Worm (Caenorhabditis elegans): Measurements from ENCODE around the gene twk-10.
A peak's percentile ranks its signal among the peaks of the same experiment; 100 is the strongest.

The twk-10 gene

ce11 chrV:6511121-6511520 is 41.0 kb upstream of the twk-10 start, which contains the start of gene ubh-1:
TSS of gene ubh-1 (minus strand) at chrV:6511409.
- TF ChIP-seq ceh-82 (tag; optimal IDR thresholded peaks at IDR 0.05) (no peak), nhr-25 (tag; optimal IDR thresholded peaks at IDR 0.05) (no peak), skn-1 (tag; optimal IDR thresholded peaks at IDR 0.05) (no peak), R02D3.7 (tag; optimal IDR thresholded peaks at IDR 0.05) (no peak), elt-1 (tag; optimal IDR thresholded peaks at IDR 0.05) (no peak), ama-1 (optimal IDR thresholded peaks at IDR 0.05) (peak; percentile 52), lsy-12 (tag; optimal IDR thresholded peaks at IDR 0.05) (no peak), nhr-23 (tag; optimal IDR thresholded peaks at IDR 0.05) (peak; percentile 51), daf-12 (tag; optimal IDR thresholded peaks at IDR 0.05) (no peak), hmg-11 (tag; optimal IDR thresholded peaks at IDR 0.05) (no peak), elt-3 (tag; optimal IDR thresholded peaks at IDR 0.05) (peak in 1 of 3 experiments; percentile 25), lin-15B (tag; optimal IDR thresholded peaks at IDR 0.05) (no peak), unc-39 (tag; optimal IDR thresholded peaks at IDR 0.05) (no peak), pqm-1 (tag; optimal IDR thresholded peaks at IDR 0.05) (no peak), tbx-2 (tag; optimal IDR thresholded peaks at IDR 0.05) (no peak)

ce11 chrV:6513356-6513755 is 38.8 kb upstream of the twk-10 start:
- TF ChIP-seq nhr-23 (tag; optimal IDR thresholded peaks at IDR 0.05) (peak; percentile 1), nhr-43 (tag; optimal IDR thresholded peaks at IDR 0.05; ENCODE audit: poor library complexity, severe bottlenecking) (peak; percentile 28), nhr-25 (tag; optimal IDR thresholded peaks at IDR 0.05) (peak; percentile 68), ztf-4 (tag; optimal IDR thresholded peaks at IDR 0.05) (no peak), fkh-2 (tag; optimal IDR thresholded peaks at IDR 0.05) (no peak), lin-15B (tag; optimal IDR thresholded peaks at IDR 0.05) (no peak)

- TF ChIP-seq nfya-1 (tag; optimal IDR thresholded peaks at IDR 0.05; ENCODE audit: insufficient read depth): no peak
- no peak for TF ChIP-seq snpc-4 (tag; optimal IDR thresholded peaks at IDR 0.05)
- no peak for TF ChIP-seq nhr-237 (tag; optimal IDR thresholded peaks at IDR 0.05)
- peak; percentile 46 for TF ChIP-seq ceh-28 (tag; optimal IDR thresholded peaks at IDR 0.05)
- no peak for TF ChIP-seq jun-1 (tag; optimal IDR thresholded peaks at IDR 0.05)
- no peak for TF ChIP-seq ceh-82 (tag; optimal IDR thresholded peaks at IDR 0.05)
- peak; percentile 18 for TF ChIP-seq nhr-43 (tag; optimal IDR thresholded peaks at IDR 0.05; ENCODE audit: poor library complexity, severe bottlenecking)
- no peak for TF ChIP-seq mml-1 (tag; optimal IDR thresholded peaks at IDR 0.05)
- no peak for TF ChIP-seq nhr-76 (tag; optimal IDR thresholded peaks at IDR 0.05)
- no peak for TF ChIP-seq elt-3 (tag; optimal IDR thresholded peaks at IDR 0.05)
- no peak for TF ChIP-seq fkh-2 (tag; optimal IDR thresholded peaks at IDR 0.05)
- TF ChIP-seq elt-1 (tag; optimal IDR thresholded peaks at IDR 0.05): no peak
- peak; percentile 92 for TF ChIP-seq nhr-23 (tag; optimal IDR thresholded peaks at IDR 0.05)
Observed at ce11 chrV:6513786-6514430, 38.2 kb upstream of the twk-10 start.

ce11 chrV:6514887-6515324 is 37.2 kb upstream of the twk-10 start, which contains the start of gene dpy-11:
TSS of gene dpy-11 (minus strand) at chrV:6515240.
- TF ChIP-seq ceh-82 (tag; optimal IDR thresholded peaks at IDR 0.05) (no peak), nhr-76 (tag; optimal IDR thresholded peaks at IDR 0.05) (no peak), ceh-28 (tag; optimal IDR thresholded peaks at IDR 0.05) (peak; percentile 10), R02D3.7 (tag; optimal IDR thresholded peaks at IDR 0.05) (no peak), lin-15B (tag; optimal IDR thresholded peaks at IDR 0.05) (no peak), tbx-2 (tag; optimal IDR thresholded peaks at IDR 0.05) (peak; percentile 43), ZK546.5 (tag; optimal IDR thresholded peaks at IDR 0.05) (no peak), ceh-9 (tag; optimal IDR thresholded peaks at IDR 0.05) (no peak), nhr-237 (tag; optimal IDR thresholded peaks at IDR 0.05) (no peak), ztf-11 (tag; optimal IDR thresholded peaks at IDR 0.05) (no peak), lsy-12 (tag; optimal IDR thresholded peaks at IDR 0.05) (peak; percentile 46), nhr-28 (tag; optimal IDR thresholded peaks at IDR 0.05) (no peak), ceh-16 (tag; optimal IDR thresholded peaks at IDR 0.05) (no peak), hmg-11 (tag; optimal IDR thresholded peaks at IDR 0.05) (no peak), jun-1 (tag; optimal IDR thresholded peaks at IDR 0.05) (no peak), elt-1 (tag; optimal IDR thresholded peaks at IDR 0.05) (no peak), mdl-1 (tag; optimal IDR thresholded peaks at IDR 0.05) (no peak), aly-2 (tag; optimal IDR thresholded peaks at IDR 0.05) (no peak), zag-1 (tag; optimal IDR thresholded peaks at IDR 0.05) (no peak), nhr-12 (tag; optimal IDR thresholded peaks at IDR 0.05) (no peak), egl-27 (tag; optimal IDR thresholded peaks at IDR 0.05) (no peak), nhr-25 (tag; optimal IDR thresholded peaks at IDR 0.05) (peak; percentile 66), pha-4 (tag; optimal IDR thresholded peaks at IDR 0.05) (no peak), nhr-43 (tag; optimal IDR thresholded peaks at IDR 0.05; ENCODE audit: poor library complexity, severe bottlenecking) (peak; percentile 85), nhr-11 (tag; optimal IDR thresholded peaks at IDR 0.05) (no peak), pqm-1 (tag; optimal IDR thresholded peaks at IDR 0.05) (no peak), skn-1 (tag; optimal IDR thresholded peaks at IDR 0.05) (no peak), elt-3 (tag; optimal IDR thresholded peaks at IDR 0.05) (peak in 1 of 3 experiments; percentile 85), daf-12 (tag; optimal IDR thresholded peaks at IDR 0.05) (no peak), nhr-23 (tag; optimal IDR thresholded peaks at IDR 0.05) (peak; percentile 66), egl-5 (tag; optimal IDR thresholded peaks at IDR 0.05) (peak; percentile 52), snpc-4 (tag; optimal IDR thresholded peaks at IDR 0.05) (no peak), fos-1 (tag; optimal IDR thresholded peaks at IDR 0.05) (no peak), sea-2 (GFP tag; optimal IDR thresholded peaks at IDR 0.05) (no peak), elt-2 (tag; optimal IDR thresholded peaks at IDR 0.05) (peak; percentile 29), mml-1 (tag; optimal IDR thresholded peaks at IDR 0.05) (no peak), nhr-77 (tag; optimal IDR thresholded peaks at IDR 0.05) (no peak), lin-39 (tag; optimal IDR thresholded peaks at IDR 0.05) (peak; percentile 24)

Data from whole organism, L3 larva.